Worm (Caenorhabditis elegans) whole organism, late embryonic: ENCODE data around the gene nhr-139.

ENCODE experiments used
- ama-1 ChIP-seq: fragments of 150-350 bp; optimal IDR thresholded peaks from 2 replicates; lab custom pipeline; 2014
- ceh-2 ChIP-seq: sonication (generic microtip); optimal IDR thresholded peaks from 2 replicates; lab custom pipeline; 2016; ENCODE audit warnings: missing genotype, missing genetic modification characterization, missing compliant biosample characterization
- ceh-31 ChIP-seq: sonication (generic microtip); optimal IDR thresholded peaks from 2 replicates; lab custom pipeline; 2016; ENCODE audit warnings: missing genetic modification characterization, missing compliant biosample characterization
- dve-1 ChIP-seq: sonication (generic microtip); optimal IDR thresholded peaks from 2 replicates; lab custom pipeline; 2017; ENCODE audit warnings: antibody characterized with exemption, mild to moderate bottlenecking, missing genetic modification characterization, missing compliant biosample characterization
- fkh-10 ChIP-seq: fragments of 150-350 bp; optimal IDR thresholded peaks from 2 replicates; lab custom pipeline; 2014; ENCODE audit warnings: missing biosample characterization, missing genetic modification reagents, missing genetic modification characterization
- lin-11 ChIP-seq: fragments of 200-800 bp; sonication (Bioruptor generic); optimal IDR thresholded peaks from 2 replicates; lab custom pipeline; 2018; ENCODE audit warnings: mild to moderate bottlenecking, missing genetic modification characterization, missing compliant biosample characterization
- nfya-1 ChIP-seq: sonication (generic microtip); optimal IDR thresholded peaks from 2 replicates; lab custom pipeline; 2017; ENCODE audit warnings: missing genetic modification characterization, mild to moderate bottlenecking, missing compliant biosample characterization, antibody characterized with exemption, moderate library complexity
- odd-2 ChIP-seq: sonication (generic microtip); optimal IDR thresholded peaks from 2 replicates; lab custom pipeline; 2017; ENCODE audit warnings: antibody characterized with exemption, mild to moderate bottlenecking, missing genetic modification characterization, missing compliant biosample characterization
- pha-2 ChIP-seq: sonication (generic microtip); optimal IDR thresholded peaks from 2 replicates; lab custom pipeline; 2017; ENCODE audit warnings: mild to moderate bottlenecking, missing genetic modification characterization, missing compliant biosample characterization
- pha-4 ChIP-seq: fragments of 150-350 bp; optimal IDR thresholded peaks from 2 replicates; lab custom pipeline; 2018; ENCODE audit warnings: missing biosample characterization, missing genetic modification reagents, missing genetic modification characterization
- pqm-1 ChIP-seq: sonication (generic microtip); optimal IDR thresholded peaks from 2 replicates; lab custom pipeline; 2016; ENCODE audit warnings: missing genetic modification characterization, missing compliant biosample characterization
- pros-1 ChIP-seq: fragments of 150-350 bp; optimal IDR thresholded peaks from 2 replicates; lab custom pipeline; 2014; ENCODE audit warnings: missing biosample characterization, missing genetic modification reagents, missing genetic modification characterization
- unc-3 ChIP-seq, 2 experiments: fragments of 200-800 bp in 1 of 2; sonication (Bioruptor generic) in 1 of 2; sonication (generic microtip) in 1 of 2; conservative IDR thresholded peaks in 1 of 2; optimal IDR thresholded peaks in 1 of 2; 2 replicates each; pipeline versions ENCODE4 v1.3.6 to Lab custom; 2016 to 2022; ENCODE audit warnings: missing compliant biosample characterization in 2 of 2, missing genetic modification characterization in 2 of 2, missing genetic modification reagents in 1 of 2
- unc-42 ChIP-seq: sonication (generic microtip); optimal IDR thresholded peaks from 2 replicates; lab custom pipeline; 2016; ENCODE audit warnings: missing genotype, missing genetic modification characterization, missing compliant biosample characterization

ce11 chrV:7036475-7036874, 48.9 kb upstream of the nhr-139 start, which contains the start of gene twk-11:
- no peak for TF ChIP-seq odd-2 (tag; lab: Kevin White, UChicago)
- no peak for TF ChIP-seq fkh-10 (GFP tag; lab: Kevin White, UChicago)
- no peak for TF ChIP-seq ama-1 (lab: Kevin White, UChicago)
- TF ChIP-seq pros-1 (tag; lab: Kevin White, UChicago) = no peak
- no peak for TF ChIP-seq pqm-1 (tag; lab: Kevin White, UChicago)
- no peak for TF ChIP-seq dve-1 (tag; lab: Kevin White, UChicago)
- no peak for TF ChIP-seq unc-3 (GFP tag; conservative IDR thresholded peaks at IDR 0.05; lab: Robert Waterston, UW)
- no peak for TF ChIP-seq unc-3 (tag; optimal IDR thresholded peaks at IDR 0.05; lab: Kevin White, UChicago)
- no peak for TF ChIP-seq pha-4 (tag; lab: Kevin White, UChicago)
- no peak for TF ChIP-seq ceh-31 (tag; lab: Kevin White, UChicago)
- TF ChIP-seq ceh-2 (tag; lab: Kevin White, UChicago) = no peak
- no peak for TF ChIP-seq lin-11 (tag; lab: Kevin White, UChicago)
- no peak for TF ChIP-seq pha-2 (tag; lab: Kevin White, UChicago)
- TF ChIP-seq nfya-1 (tag; lab: Kevin White, UChicago) = no peak
- no peak for TF ChIP-seq unc-42 (tag; lab: Kevin White, UChicago)
